Worm (Caenorhabditis elegans): Measurements from ENCODE around the gene Y43F8B.12.
A peak's percentile ranks its signal among the peaks of the same experiment; 100 is the strongest.

Y43F8B.12 gene

DNA sequence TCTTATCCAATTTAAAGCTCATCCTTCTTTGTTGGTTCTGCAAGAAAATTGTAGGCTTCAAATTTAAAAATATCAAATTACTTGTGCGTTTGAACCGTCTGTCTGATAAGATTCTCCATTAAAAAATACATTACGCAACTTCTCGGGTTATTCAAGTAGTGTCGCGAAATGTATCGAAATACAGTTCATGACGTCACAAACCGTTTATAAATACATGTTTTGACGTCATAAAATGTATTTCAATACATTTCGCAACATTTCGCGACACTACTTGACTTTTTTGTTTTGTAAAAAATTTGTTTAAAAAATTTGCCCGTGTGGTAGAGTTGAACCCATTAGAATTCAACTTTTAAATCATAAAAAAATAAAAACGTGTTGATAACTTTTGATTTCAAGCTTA lies 24.6 kb upstream of the Y43F8B.12 start:
- TF ChIP-seq cebp-1 (GFP tag; IDR thresholded peaks at IDR 0.05), result peak; percentile 36; the same call in 1 of the 2 replicates
- TF ChIP-seq cebp-1 (tag; optimal IDR thresholded peaks at IDR 0.05), result peak; percentile 88
- no peak for TF ChIP-seq pha-4 (tag; optimal IDR thresholded peaks at IDR 0.05)
- TF ChIP-seq unc-62 (GFP tag; optimal IDR thresholded peaks at IDR 0.05), result peak; percentile 3

- TF ChIP-seq nhr-80 (tag; optimal IDR thresholded peaks at IDR 0.05) (peak; percentile 23), sdz-38 (tag; optimal IDR thresholded peaks at IDR 0.05) (no peak)
Measured at ce11 chrV:19445442-19445841, 22.7 kb upstream of the Y43F8B.12 start, which contains the start of gene M04C3.1. M04C3.1 (minus strand) TSS chrV:19445605.

- TF ChIP-seq die-1 (tag; optimal IDR thresholded peaks at IDR 0.05) (no peak), bed-1 (GFP tag; IDR thresholded peaks at IDR 0.05) (no peak), Y53G8AR.9 (GFP tag; conservative IDR thresholded peaks at IDR 0.05) (no peak), hlh-12 (tag; optimal IDR thresholded peaks at IDR 0.05) (no peak), K11D2.4 (GFP tag; IDR thresholded peaks at IDR 0.05) (no peak)
Measured at ce11 chrV:19448805-19449204, 19.4 kb upstream of the Y43F8B.12 start, which contains the start of gene M04C3.2. M04C3.2 (minus strand) TSS chrV:19448905.

- no peak for TF ChIP-seq Y67H2A.10 (GFP tag; conservative IDR thresholded peaks at IDR 0.05)
- TF ChIP-seq nhr-80 (tag; optimal IDR thresholded peaks at IDR 0.05), result peak; percentile 23
Measured at ce11 chrV:19449544-19449943, 18.6 kb upstream of the Y43F8B.12 start, which contains the start of gene M04C3.5. M04C3.5 (plus strand) TSS chrV:19449733.

DNA sequence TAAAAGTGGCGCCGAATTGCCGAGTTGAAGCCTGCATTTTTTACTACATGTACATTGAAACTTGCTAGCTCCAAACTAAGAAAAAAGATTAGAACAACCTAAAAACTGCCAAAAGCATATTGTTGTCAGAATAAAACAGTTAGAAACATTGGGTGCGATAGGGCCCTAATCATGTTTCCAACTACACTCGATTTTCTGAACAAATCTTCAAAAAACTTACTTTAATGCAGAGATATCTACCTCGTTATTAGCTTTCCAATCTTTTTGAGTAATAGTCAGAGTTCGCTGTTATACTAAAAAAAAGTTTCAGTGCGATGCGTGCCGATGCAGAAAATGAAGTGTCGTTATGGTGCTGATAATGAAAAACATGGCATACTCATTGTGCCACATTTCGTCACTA lies 12.5 kb upstream of the Y43F8B.12 start, which contains the start of the genes Y43F8B.13 and Y43F8B.14:
Gene Y43F8B.13, plus strand, starts transcription at position 301 of the 400 bp plus-strand sequence.
Gene Y43F8B.14, minus strand, starts transcription at position 322 of the 400 bp plus-strand sequence.
- TF ChIP-seq ceh-91 (GFP tag; IDR thresholded peaks at IDR 0.05), result no peak
- TF ChIP-seq F10E7.11 (tag; optimal IDR thresholded peaks at IDR 0.05), result no peak
- no peak for TF ChIP-seq Y67H2A.10 (GFP tag; conservative IDR thresholded peaks at IDR 0.05)
- TF ChIP-seq unc-62 (GFP tag; optimal IDR thresholded peaks at IDR 0.05), result no peak
- TF ChIP-seq mcd-1 (GFP tag; IDR thresholded peaks at IDR 0.05), result no peak
- TF ChIP-seq D2030.7 (GFP tag; IDR thresholded peaks at IDR 0.05), result no peak
- TF ChIP-seq chd-7 (tag; optimal IDR thresholded peaks at IDR 0.05), result no peak

DNA sequence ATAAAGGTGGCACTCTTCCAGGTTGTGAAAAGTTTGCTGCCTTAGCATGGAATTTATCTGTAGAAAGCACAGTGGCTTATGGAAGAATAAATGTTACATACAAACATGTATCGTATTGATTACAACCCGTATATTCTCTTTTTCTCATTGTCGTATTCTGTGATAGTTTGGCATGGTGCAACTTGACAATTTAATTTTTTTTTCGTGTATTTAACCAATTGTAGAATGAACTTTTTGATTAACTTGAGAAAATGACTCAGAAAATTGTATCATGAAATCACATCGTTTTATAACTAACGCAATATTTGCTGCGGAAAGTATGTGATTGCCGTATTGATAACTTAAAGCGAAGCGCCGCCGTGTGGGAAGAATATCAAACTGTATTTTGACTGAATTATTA lies 11.1 kb upstream of the Y43F8B.12 start, which contains the start of gene Y43F8B.24:
Gene Y43F8B.24, plus strand, starts transcription at position 301 of the 400 bp plus-strand sequence.
- no peak for TF ChIP-seq nhr-120 (GFP tag; IDR thresholded peaks at IDR 0.05)
- no peak for TF ChIP-seq mes-4 (tag; optimal IDR thresholded peaks at IDR 0.05)
- no peak for TF ChIP-seq C06A6.2 (GFP tag; conservative IDR thresholded peaks at IDR 0.05)
- TF ChIP-seq F49E8.2 (tag; optimal IDR thresholded peaks at IDR 0.05; ENCODE audit: insufficient read depth), result no peak
- no peak for TF ChIP-seq F33H1.4 (GFP tag; IDR thresholded peaks at IDR 0.05)
- TF ChIP-seq attf-5 (GFP tag; optimal IDR thresholded peaks at IDR 0.05), result no peak
- no peak for TF ChIP-seq zfh-2 (GFP tag; conservative IDR thresholded peaks at IDR 0.05)
- no peak for TF ChIP-seq nfyb-1 (GFP tag; IDR thresholded peaks at IDR 0.05)
- no peak for TF ChIP-seq egl-44 (GFP tag; IDR thresholded peaks at IDR 0.05)
- no peak for TF ChIP-seq ztf-28 (GFP tag; IDR thresholded peaks at IDR 0.05)

ce11 chrV:19462020-19462419 lies 6.2 kb upstream of the Y43F8B.12 start, which contains the start of gene Y43F8B.15:
Y43F8B.15 (minus strand) TSS chrV:19462120.
- TF ChIP-seq nhr-90 (tag; optimal IDR thresholded peaks at IDR 0.05) (no peak), ekl-4 (GFP tag; IDR thresholded peaks at IDR 0.05) (no peak), lin-54 (GFP tag; optimal IDR thresholded peaks at IDR 0.05) (no peak), Y53G8AR.9 (GFP tag; conservative IDR thresholded peaks at IDR 0.05) (no peak), F23B12.7 (tag; optimal IDR thresholded peaks at IDR 0.05; ENCODE audit: insufficient read depth) (no peak), F39B2.1 (GFP tag; IDR thresholded peaks at IDR 0.05) (no peak), lag-1 (GFP tag; IDR thresholded peaks at IDR 0.05) (no peak), madf-8 (GFP tag; conservative IDR thresholded peaks at IDR 0.05) (no peak), K12H6.12 (tag; optimal IDR thresholded peaks at IDR 0.05) (no peak), aptf-2 (GFP tag; conservative IDR thresholded peaks at IDR 0.05) (no peak), hmg-20 (GFP tag; IDR thresholded peaks at IDR 0.05) (no peak), ztf-25 (GFP tag; IDR thresholded peaks at IDR 0.05) (no peak), pha-4 (tag; optimal IDR thresholded peaks at IDR 0.05) (no peak)
